Fruit fly (Drosophila melanogaster): ENCODE data around the gene CG5478.

CG5478 gene

DNA sequence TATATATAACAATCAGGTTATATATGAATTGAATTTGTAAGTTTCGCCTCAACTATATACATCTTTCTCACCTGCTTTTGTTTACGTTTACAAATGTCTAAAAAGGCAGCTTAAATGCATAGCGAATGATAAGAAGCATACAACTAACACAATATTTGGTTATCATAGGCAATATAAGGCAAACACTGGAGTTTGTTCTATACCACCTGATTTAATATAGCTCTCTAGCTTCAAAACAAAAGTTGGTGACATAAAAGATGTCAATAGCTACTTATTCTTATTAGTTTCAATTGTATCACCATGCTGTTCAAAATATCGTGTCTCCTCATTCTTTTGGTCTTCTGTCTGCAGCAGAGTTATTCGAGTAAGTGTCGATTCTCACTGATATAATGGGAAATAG lies 7.6 kb downstream of the CG5478 start (continued):
- TF ChIP-seq HLH3B (GFP tag; IDR thresholded peaks at IDR 0.05) (0 out of 2 replicates have a peak, but pooled peaks have one; percentile 13), ash1 (GFP tag; optimal IDR thresholded peaks at IDR 0.05) (no peak), CG6791 (GFP tag; IDR thresholded peaks at IDR 0.05; ENCODE audit: partially characterized antibody) (no peak), CG15696 (tag; optimal IDR thresholded peaks at IDR 0.05) (no peak), CG14965 (GFP tag; optimal IDR thresholded peaks at IDR 0.05; ENCODE audit: borderline replicate concordance) (no peak), cato (GFP tag; optimal IDR thresholded peaks at IDR 0.05; ENCODE audit: borderline replicate concordance) (no peak), sens (GFP tag) (peak; percentile 56), Drgx (GFP tag; IDR thresholded peaks at IDR 0.05) (no peak), CG2875 (GFP tag; optimal IDR thresholded peaks at IDR 0.05) (peak; percentile 4), ATbp (GFP tag; optimal IDR thresholded peaks at IDR 0.05) (peak; percentile 64), CG14441 (GFP tag; IDR thresholded peaks at IDR 0.05) (no peak), CG12299 (tag; optimal IDR thresholded peaks at IDR 0.05) (no peak), bbx (GFP tag; IDR thresholded peaks at IDR 0.05; ENCODE audit: partially characterized antibody) (no peak), fd3F (GFP tag; optimal IDR thresholded peaks at IDR 0.05) (peak; percentile 19), lov (optimal IDR thresholded peaks at IDR 0.05) (no peak), lov (GFP tag; IDR thresholded peaks at IDR 0.05) (no peak), CG2678 (tag; optimal IDR thresholded peaks at IDR 0.05) (peak; percentile 41)

DNA sequence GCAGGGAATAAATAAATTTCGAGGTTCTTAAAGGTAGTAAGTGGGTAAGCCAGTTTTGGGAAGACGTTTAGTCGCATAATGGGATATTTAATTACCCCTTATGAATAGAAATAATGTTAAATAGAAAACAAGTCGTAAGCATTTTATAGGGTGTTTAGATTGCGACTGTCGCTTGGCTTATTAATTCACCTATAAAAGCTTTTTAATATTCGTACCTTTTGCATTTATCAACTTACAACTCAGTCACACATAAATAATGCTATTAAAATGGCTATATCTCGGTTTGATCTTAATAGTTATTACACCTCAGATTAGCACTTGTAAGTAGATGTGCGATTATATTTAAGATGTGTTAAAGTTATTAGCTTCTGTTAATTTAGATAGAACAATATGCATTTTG lies 8.2 kb downstream of the CG5478 start, which contains the start of gene CG34276:
TSS of gene CG34276 (plus strand) at position 301 of the 400 bp plus-strand sequence.
- TF ChIP-seq Hr78 (GFP tag; optimal IDR thresholded peaks at IDR 0.05) (no peak), exex (tag; optimal IDR thresholded peaks at IDR 0.05) (no peak), vvl (GFP tag; IDR thresholded peaks at IDR 0.05) (no peak), Med (GFP tag) (no peak), sima (GFP tag; optimal IDR thresholded peaks at IDR 0.05) (no peak), aop (GFP tag; IDR thresholded peaks at IDR 0.05) (no peak), gro (GFP tag; optimal IDR thresholded peaks at IDR 0.05) (no peak), CG10431 (GFP tag; optimal IDR thresholded peaks at IDR 0.05) (no peak), fu2 (GFP tag; optimal IDR thresholded peaks at IDR 0.05) (no peak)

dm6 chr3R:15922622-15923574 lies 10.6 kb downstream of the CG5478 start:
- TF ChIP-seq GATAe (GFP tag; conservative IDR thresholded peaks at IDR 0.05) = no peak
- TF ChIP-seq Drgx (GFP tag; IDR thresholded peaks at IDR 0.05) = peak; percentile 36
- no peak for TF ChIP-seq ro (GFP tag; IDR thresholded peaks at IDR 0.05)
- no peak for TF ChIP-seq al (GFP tag; IDR thresholded peaks at IDR 0.05)
- TF ChIP-seq Elba2 (GFP tag; optimal IDR thresholded peaks at IDR 0.05) = no peak
- TF ChIP-seq sna (GFP tag; IDR thresholded peaks at IDR 0.05; ENCODE audit: partially characterized antibody) = no peak
- TF ChIP-seq CG12659 (GFP tag; optimal IDR thresholded peaks at IDR 0.05) = no peak
- no peak for TF ChIP-seq pita (GFP tag; optimal IDR thresholded peaks at IDR 0.05)
- TF ChIP-seq CG2120 (GFP tag; optimal IDR thresholded peaks at IDR 0.05) = no peak
- no peak for TF ChIP-seq odd (GFP tag; optimal IDR thresholded peaks at IDR 0.05)
- no peak for TF ChIP-seq sima (GFP tag; optimal IDR thresholded peaks at IDR 0.05)
- TF ChIP-seq Gsc (GFP tag; IDR thresholded peaks at IDR 0.05) = no peak
- TF ChIP-seq pfk (GFP tag; optimal IDR thresholded peaks at IDR 0.05) = no peak
- TF ChIP-seq tin (GFP tag; optimal IDR thresholded peaks at IDR 0.05) = no peak
- no peak for TF ChIP-seq pzg (GFP tag; optimal IDR thresholded peaks at IDR 0.05)
- no peak for TF ChIP-seq Doc3 (GFP tag; IDR thresholded peaks at IDR 0.05; ENCODE audit: partially characterized antibody)
- no peak for TF ChIP-seq aop (GFP tag; IDR thresholded peaks at IDR 0.05)
- no peak for TF ChIP-seq CG10565 (GFP tag; optimal IDR thresholded peaks at IDR 0.05)
- no peak for TF ChIP-seq Dip2 (GFP tag; IDR thresholded peaks at IDR 0.05)
- no peak for TF ChIP-seq CG17912 (GFP tag; optimal IDR thresholded peaks at IDR 0.05)
- TF ChIP-seq CG4707 (GFP tag; optimal IDR thresholded peaks at IDR 0.05) = no peak
- no peak for TF ChIP-seq CG9609 (GFP tag; optimal IDR thresholded peaks at IDR 0.05)
- TF ChIP-seq zf30C (GFP tag; optimal IDR thresholded peaks at IDR 0.05) = no peak
- no peak for TF ChIP-seq Gug (GFP tag; IDR thresholded peaks at IDR 0.05)

All from whole organism, embryonic.